Worm (Caenorhabditis elegans) whole organism, L4/young adult: ENCODE measurements around the gene gmpr-1.
"Not testable (repeated sequence)": the region's sequence is repeated elsewhere in the genome, so short reads cannot be mapped to it uniquely, and the experiment has no call there.

Experiments used
- W03F9.2 ChIP-seq: fragments of 150-350 bp; optimal IDR thresholded peaks from 2 replicates; lab custom pipeline; 2014; ENCODE audit warnings: missing biosample characterization, missing genetic modification characterization
- dao-5 ChIP-seq: sonication (generic microtip); optimal IDR thresholded peaks from 2 replicates; lab custom pipeline; 2016; ENCODE audit warnings: missing genotype, missing genetic modification characterization, moderate library complexity, missing compliant biosample characterization
- him-1 ChIP-seq: sonication (generic microtip); optimal IDR thresholded peaks from 2 replicates; lab custom pipeline; 2016; ENCODE audit warnings: missing genotype, missing genetic modification reagents, missing genetic modification characterization, missing compliant biosample characterization

gmpr-1 gene

ce11 chrV:4359127-4359526 lies 12.1 kb downstream of the gmpr-1 start:
- no peak for TF ChIP-seq dao-5 (tag; lab: Kevin White, UChicago)
- no peak for TF ChIP-seq W03F9.2
- no peak for TF ChIP-seq him-1 (tag; lab: Kevin White, UChicago)

- TF ChIP-seq W03F9.2 (no peak), him-1 (tag; lab: Kevin White, UChicago) (no peak), dao-5 (tag; lab: Kevin White, UChicago) (no peak)
Measured at ce11 chrV:4357369-4357768, 13.8 kb downstream of the gmpr-1 start.

DNA sequence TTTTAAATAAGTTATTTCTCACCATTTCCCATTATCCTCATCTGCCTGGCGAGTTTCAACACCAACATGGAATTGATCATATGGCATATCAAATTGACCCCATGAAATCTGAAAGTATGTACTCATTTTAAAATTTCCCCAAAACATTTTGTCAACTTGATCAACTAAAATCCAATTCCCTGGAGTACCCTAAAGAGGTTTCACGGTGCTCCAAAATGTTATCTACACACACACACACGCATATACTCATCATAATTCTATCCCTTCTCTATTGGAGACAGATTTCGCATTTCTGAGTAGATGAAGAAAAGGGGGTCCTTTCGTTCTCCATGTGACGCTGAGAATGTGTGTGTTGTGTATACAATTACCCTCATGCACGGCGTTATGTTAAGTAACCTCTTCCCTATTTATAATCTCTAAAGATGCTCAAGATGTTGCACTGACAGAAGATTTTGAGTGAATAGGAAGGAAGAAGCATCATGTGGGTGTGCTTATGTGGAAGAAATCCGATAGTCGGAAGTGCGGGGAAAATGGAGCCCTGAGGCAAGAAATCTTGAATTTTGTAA lies 15.1 kb downstream of the gmpr-1 start:
- TF ChIP-seq dao-5 (tag; lab: Kevin White, UChicago) (no peak), W03F9.2 (no peak), him-1 (tag; lab: Kevin White, UChicago) (no peak)

DNA sequence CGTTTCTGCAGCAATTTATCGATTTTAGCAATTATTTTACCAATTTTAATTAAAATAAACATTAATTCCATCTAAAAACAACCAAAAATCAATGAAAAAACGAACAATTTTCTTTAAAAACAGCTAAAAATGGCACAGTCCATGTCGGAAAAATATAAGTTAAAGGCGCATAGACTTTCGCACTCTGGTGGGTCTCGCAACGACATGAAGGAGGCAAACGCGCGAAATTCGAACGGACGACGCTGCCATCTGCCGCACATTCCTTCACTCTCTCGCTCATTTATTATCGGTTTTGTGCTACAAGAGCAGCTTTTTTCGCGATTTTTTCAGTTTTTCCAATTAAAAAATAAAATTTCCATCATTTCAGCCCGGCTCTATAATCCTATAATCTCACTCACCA lies 24.4 kb downstream of the gmpr-1 start, which contains the start of gene mcm-7:
mcm-7 (plus strand) TSS at position 368 of the 400 bp plus-strand sequence.
- TF ChIP-seq him-1 (tag; lab: Kevin White, UChicago) (no peak), dao-5 (tag; lab: Kevin White, UChicago) (no peak), W03F9.2 (no peak)

DNA sequence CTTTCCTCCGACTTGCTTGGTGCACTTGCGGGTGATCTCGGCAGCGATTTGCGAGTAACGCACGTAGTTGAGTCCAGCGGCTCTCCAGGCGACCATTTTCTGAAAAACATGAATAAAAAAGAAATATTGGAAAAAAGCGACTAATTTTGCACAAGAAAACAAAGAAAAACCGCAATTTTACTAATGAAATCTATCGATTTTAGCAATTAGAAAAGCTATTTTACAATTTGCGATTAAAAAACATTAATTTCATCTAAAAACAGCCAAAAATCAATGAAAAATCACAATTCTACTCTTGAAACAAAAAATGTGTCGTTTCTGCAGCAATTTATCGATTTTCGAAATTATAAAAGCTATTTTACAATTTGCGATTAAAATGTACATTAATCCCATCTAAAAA lies 24.9 kb downstream of the gmpr-1 start, which contains the start of gene hpo-18:
hpo-18 (minus strand) TSS at position 101 of the 400 bp plus-strand sequence.
- TF ChIP-seq dao-5 (tag; lab: Kevin White, UChicago) = no peak
- no peak for TF ChIP-seq W03F9.2
- TF ChIP-seq him-1 (tag; lab: Kevin White, UChicago) = no peak

DNA sequence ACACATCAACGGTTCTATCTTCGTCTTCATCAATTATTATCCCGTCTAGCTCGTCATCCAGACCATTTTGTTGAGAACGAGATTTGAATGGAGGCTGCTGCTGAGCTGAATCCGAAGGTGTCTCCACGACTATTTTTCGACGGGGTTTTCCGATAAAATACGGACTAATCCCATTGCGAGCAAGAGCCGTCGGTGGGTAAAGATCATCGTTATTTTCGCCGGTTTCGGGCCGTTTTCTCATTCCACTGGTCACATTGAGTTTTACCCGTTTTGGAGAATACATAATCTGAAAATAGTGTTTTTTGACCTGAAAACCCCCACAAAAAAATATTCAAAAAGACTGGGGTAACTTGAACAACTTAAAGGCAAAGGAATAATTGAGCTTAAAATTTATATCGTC lies 25.5 kb downstream of the gmpr-1 start, which contains the start of gene figl-1:
figl-1 (minus strand) TSS at position 286 of the 400 bp plus-strand sequence.
- TF ChIP-seq dao-5 (tag; lab: Kevin White, UChicago) (no peak), him-1 (tag; lab: Kevin White, UChicago) (no peak), W03F9.2 (no peak)

DNA sequence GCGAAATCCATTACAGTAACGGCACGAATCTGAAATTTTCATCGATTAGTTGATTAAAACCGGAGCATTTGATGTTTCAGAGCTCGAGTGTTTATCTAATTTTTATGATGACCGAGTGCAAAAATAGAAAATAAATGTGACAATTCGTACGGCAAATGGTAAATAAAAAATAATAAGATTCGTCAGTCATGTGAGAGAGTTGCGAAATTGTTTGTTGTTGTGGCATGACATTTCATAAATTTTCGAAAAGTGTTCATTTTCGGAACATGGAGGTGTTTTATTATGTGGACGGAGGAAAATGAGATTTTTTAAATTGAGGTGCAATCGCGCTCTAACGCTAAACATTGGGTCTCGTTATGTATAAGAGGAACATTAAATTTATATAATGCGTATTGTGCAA lies 29.4 kb downstream of the gmpr-1 start:
- TF ChIP-seq dao-5 (tag; lab: Kevin White, UChicago) (no peak), W03F9.2 (no peak), him-1 (tag; lab: Kevin White, UChicago) (no peak)

DNA sequence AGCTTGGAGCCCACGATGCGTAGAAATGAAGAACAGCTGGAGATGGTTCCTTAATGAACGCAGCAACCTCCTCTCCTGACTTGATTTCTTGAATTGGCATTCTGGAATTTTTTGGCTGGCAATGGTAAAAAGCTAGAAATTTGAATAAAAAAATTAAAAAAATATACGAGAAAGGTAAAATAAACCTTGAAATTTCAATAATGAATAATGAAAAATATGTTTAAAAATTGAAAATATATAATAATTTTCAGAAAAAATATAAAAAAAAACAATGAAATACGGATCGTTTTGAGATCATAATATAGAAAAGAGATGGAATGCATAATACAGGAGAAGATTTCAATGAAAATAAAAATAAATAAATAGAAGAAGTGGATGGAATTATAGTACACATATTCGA lies 30.0 kb downstream of the gmpr-1 start, which contains the start of gene glrx-3:
glrx-3 (minus strand) TSS at position 101 of the 400 bp plus-strand sequence.
- TF ChIP-seq dao-5 (tag; lab: Kevin White, UChicago) (no peak), him-1 (tag; lab: Kevin White, UChicago) (no peak), W03F9.2 (no peak)

- TF ChIP-seq him-1 (tag; lab: Kevin White, UChicago) (no peak), dao-5 (tag; lab: Kevin White, UChicago) (no peak), W03F9.2 (no peak)
Measured at ce11 chrV:4339479-4339878, 31.7 kb downstream of the gmpr-1 start.

- not testable (repeated sequence) for TF ChIP-seq him-1 (tag; lab: Kevin White, UChicago); dao-5 (tag; lab: Kevin White, UChicago); W03F9.2
Measured at ce11 chrV:4336462-4336861, 34.7 kb downstream of the gmpr-1 start, which contains the start of gene irld-1. Gene irld-1, plus strand, starts transcription at chrV:4336762.

ce11 chrV:4332450-4332849 lies 38.7 kb downstream of the gmpr-1 start, which contains the start of gene oac-12:
Gene oac-12, minus strand, starts transcription at chrV:4332550.
- TF ChIP-seq W03F9.2 (no peak), him-1 (tag; lab: Kevin White, UChicago) (no peak), dao-5 (tag; lab: Kevin White, UChicago) (no peak)

ce11 chrV:4330820-4331219 lies 40.4 kb downstream of the gmpr-1 start:
- TF ChIP-seq W03F9.2 (no peak), dao-5 (tag; lab: Kevin White, UChicago) (no peak), him-1 (tag; lab: Kevin White, UChicago) (no peak)

DNA sequence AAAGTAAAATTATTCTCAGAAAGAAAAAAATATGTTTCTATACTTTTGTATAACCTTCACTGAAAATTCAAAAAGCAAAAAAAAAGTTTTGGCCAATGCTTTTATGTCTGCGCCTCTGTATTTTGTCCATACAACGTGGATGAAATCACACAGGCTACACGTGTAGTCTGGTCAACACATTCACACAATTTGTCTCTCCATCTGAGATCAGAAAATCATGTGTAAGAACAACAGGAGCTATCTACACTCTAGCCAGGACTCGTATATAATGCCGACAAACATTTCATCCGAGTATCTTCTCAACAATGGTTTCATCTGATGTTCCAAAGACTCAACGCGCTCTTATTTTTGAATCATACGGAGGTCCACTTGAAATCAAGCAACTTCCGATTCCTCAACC lies 44.3 kb downstream of the gmpr-1 start, which contains the start of gene D2063.1:
D2063.1 (plus strand) TSS at position 281 of the 400 bp plus-strand sequence.
- TF ChIP-seq dao-5 (tag; lab: Kevin White, UChicago) = no peak
- TF ChIP-seq W03F9.2 = no peak
- no peak for TF ChIP-seq him-1 (tag; lab: Kevin White, UChicago)

DNA sequence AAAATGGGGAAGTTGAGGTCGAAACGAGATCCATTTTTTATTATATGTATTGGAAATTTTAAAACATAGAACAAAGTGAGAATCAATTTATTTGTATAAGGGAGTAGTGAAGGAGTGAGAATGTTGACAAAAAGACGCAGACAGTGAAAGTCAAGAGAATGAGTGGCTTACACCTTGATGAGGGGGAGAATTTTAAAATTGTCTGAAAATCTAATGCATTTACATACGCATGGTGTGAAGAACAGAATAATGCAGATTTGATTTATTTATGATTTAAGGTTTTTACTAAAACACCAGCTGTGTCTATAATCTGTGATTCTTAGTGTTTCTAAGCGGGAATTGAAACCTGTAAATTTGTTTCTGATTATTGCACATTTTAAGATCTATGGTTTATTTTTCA lies 45.8 kb downstream of the gmpr-1 start, which contains the start of gene nhr-125:
nhr-125 (minus strand) TSS at position 101 of the 400 bp plus-strand sequence.
- TF ChIP-seq him-1 (tag; lab: Kevin White, UChicago) (no peak), dao-5 (tag; lab: Kevin White, UChicago) (no peak), W03F9.2 (no peak)
